Worm (Caenorhabditis elegans): ENCODE results near the gene prcc-1.

prcc-1 gene

DNA sequence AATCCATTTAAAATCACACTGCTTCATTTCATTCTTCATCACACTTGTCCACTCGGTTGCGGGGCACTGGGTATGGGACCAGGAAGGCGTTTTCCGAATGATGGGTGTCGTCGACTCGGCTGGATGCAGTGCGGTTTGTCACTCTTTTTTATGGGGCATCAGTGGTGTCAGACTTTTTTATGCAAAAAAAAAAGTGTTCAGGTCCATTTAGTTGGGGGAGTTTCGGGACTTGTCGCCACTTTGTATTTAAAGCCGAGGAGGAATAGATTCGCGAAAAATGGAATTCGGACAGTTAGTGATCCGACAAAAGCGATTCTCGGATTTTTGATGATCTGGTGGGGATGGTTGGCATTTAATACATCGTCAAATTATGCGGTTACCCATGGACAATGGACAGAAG is 48.6 kb downstream of the prcc-1 start (continued):
- no peak for TF ChIP-seq pha-4 (tag; optimal IDR thresholded peaks at IDR 0.05)

DNA sequence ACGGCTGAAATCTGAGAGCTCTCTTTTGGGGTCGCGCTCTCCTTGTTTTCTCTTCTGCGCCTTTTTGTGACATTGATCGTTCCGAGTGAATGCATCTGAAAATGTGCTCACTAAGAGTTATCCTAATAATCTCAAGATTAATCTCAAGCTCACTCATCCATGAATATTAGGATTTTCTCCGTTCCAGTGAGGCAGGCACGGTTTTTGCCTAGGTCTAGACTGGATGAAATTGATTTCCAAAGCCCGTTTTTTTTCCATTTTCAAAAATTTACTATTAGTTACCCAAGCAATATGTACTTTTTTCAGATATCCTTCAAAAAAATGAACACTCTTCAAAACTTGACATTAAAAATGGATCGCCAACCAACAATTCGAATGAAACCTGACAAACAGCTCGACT is 51.5 kb downstream of the prcc-1 start, which contains the start of gene amt-2:
Gene amt-2, plus strand, starts transcription at position 301 of the 400 bp plus-strand sequence.
- TF ChIP-seq ekl-4 (GFP tag; IDR thresholded peaks at IDR 0.05): no peak
- TF ChIP-seq ztf-25 (GFP tag; IDR thresholded peaks at IDR 0.05): no peak
- TF ChIP-seq ets-4 (GFP tag; optimal IDR thresholded peaks at IDR 0.05): no peak
- no peak for TF ChIP-seq tlf-1 (GFP tag; optimal IDR thresholded peaks at IDR 0.05)
- no peak for TF ChIP-seq ceh-79 (tag; optimal IDR thresholded peaks at IDR 0.05)
- TF ChIP-seq ceh-27 (GFP tag; optimal IDR thresholded peaks at IDR 0.05): no peak
- TF ChIP-seq mcd-1 (GFP tag; IDR thresholded peaks at IDR 0.05): no peak
- no peak for TF ChIP-seq hmg-20 (GFP tag; IDR thresholded peaks at IDR 0.05)

- TF ChIP-seq cebp-2 (GFP tag; IDR thresholded peaks at IDR 0.05) (0 out of 2 replicates have a peak, but pooled peaks have one; percentile 52), nfya-2 (GFP tag; IDR thresholded peaks at IDR 0.05) (no peak), rcor-1 (GFP tag; IDR thresholded peaks at IDR 0.05) (no peak), B0261.1 (tag; optimal IDR thresholded peaks at IDR 0.05) (no peak), Y95B8A.8 (GFP tag; IDR thresholded peaks at IDR 0.05) (no peak)
Observed at ce11 chrIV:13041486-13041885, 52.1 kb downstream of the prcc-1 start.
